Fruit fly (Drosophila melanogaster): ENCODE measurements around the gene nbs.

DNA sequence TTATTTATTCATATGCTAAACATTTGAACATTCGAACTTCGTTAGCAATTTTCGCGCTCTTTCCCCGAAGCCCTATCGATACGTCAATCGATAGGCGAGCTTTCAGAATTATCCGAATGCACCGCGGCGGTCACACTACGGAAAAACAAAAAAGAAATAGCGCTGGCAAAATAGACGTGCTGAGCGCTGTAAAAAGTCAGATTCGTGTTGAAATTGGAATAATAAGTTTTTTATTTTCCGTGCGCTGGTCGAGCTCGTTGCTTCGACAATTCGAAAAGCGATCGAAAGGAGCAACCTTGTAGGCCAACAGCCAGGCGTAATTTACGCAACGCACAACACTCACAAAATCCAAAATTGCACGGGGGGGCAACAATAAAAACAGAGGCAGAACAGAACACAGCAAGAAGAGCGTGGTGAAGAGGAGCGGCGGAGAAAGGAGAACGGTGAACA is 24.8 kb downstream of the nbs start, which contains the start of gene Ubc4:
- TF ChIP-seq Dll (optimal IDR thresholded peaks at IDR 0.05) = no peak
- no peak for TF ChIP-seq usp (GFP tag; optimal IDR thresholded peaks at IDR 0.05)
- TF ChIP-seq psq (optimal IDR thresholded peaks at IDR 0.05) = no peak
- no peak for TF ChIP-seq CG8478 (optimal IDR thresholded peaks at IDR 0.05)
- TF ChIP-seq pan (optimal IDR thresholded peaks at IDR 0.05) = no peak
- no peak for TF ChIP-seq EcR (GFP tag; optimal IDR thresholded peaks at IDR 0.05)
